Worm (Caenorhabditis elegans): Measurements from ENCODE around the gene C05D11.8.

C05D11.8 gene

DNA sequence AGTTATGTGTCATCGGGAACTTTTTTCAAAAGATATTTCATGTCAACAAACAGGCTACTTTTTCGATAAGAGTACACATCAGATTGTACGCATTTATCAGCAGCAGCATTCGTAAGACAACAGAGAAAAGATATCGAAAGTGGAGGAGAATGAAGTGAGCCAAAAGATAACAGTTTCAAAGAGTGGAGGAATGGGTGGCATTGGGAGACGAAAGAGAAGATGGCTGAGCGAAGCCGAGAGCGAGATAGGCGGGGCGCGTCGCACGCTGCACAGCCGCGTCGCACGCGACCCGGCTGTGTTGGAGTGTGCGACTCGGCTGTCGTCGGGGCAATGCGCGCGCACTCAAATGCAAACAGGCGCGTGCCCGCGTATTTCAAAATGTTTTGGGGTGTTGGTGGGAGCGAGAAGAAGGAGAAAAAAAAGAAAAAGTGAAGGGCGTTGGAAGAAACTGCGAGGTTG lies 37.0 kb upstream of the C05D11.8 start (continued):
- TF ChIP-seq madf-5 (GFP tag; IDR thresholded peaks at IDR 0.05) (no peak), hlh-30 (tag; optimal IDR thresholded peaks at IDR 0.05; ENCODE audit: insufficient read depth) (peak; percentile 95), nhr-237 (tag; optimal IDR thresholded peaks at IDR 0.05) (no peak), egl-43 (GFP tag; IDR thresholded peaks at IDR 0.05) (peak; percentile 93), Y48G9A.11 (GFP tag; IDR thresholded peaks at IDR 0.05) (peak; percentile 40; the same call in 1 of the 2 replicates), snpc-1.2 (GFP tag; IDR thresholded peaks at IDR 0.05) (peak; percentile 77), F26F4.8 (GFP tag; conservative IDR thresholded peaks at IDR 0.05) (no peak), ceh-62 (tag; optimal IDR thresholded peaks at IDR 0.05) (no peak), lin-29 (GFP tag; IDR thresholded peaks at IDR 0.05) (no peak; the same call in 1 of the 2 replicates), hlh-11 (tag; optimal IDR thresholded peaks at IDR 0.05) (peak; percentile 97), unc-130 (GFP tag; optimal IDR thresholded peaks at IDR 0.05) (peak; percentile 7), lim-7 (GFP tag; IDR thresholded peaks at IDR 0.05) (no peak), duxl-1 (tag; optimal IDR thresholded peaks at IDR 0.05; ENCODE audit: poor library complexity) (peak; percentile 60), snpc-4 (tag; optimal IDR thresholded peaks at IDR 0.05) (no peak), nhr-11 (tag; optimal IDR thresholded peaks at IDR 0.05) (peak; percentile 60), vab-7 (GFP tag; IDR thresholded peaks at IDR 0.05) (peak; percentile 68), Y75B8A.6 (GFP tag; IDR thresholded peaks at IDR 0.05) (0 out of 2 replicates have a peak, but pooled peaks have one; percentile 54), zip-11 (GFP tag; IDR thresholded peaks at IDR 0.05) (no peak), dmd-9 (GFP tag; IDR thresholded peaks at IDR 0.05) (no peak), pha-4 (GFP tag; IDR thresholded peaks at IDR 0.05) (no peak; the same call in none of the 2 replicates), pha-4 (tag; optimal IDR thresholded peaks at IDR 0.05) (peak; percentile 84), tra-1 (GFP tag; IDR thresholded peaks at IDR 0.05) (peak; percentile 95), spr-3 (GFP tag; optimal IDR thresholded peaks at IDR 0.05) (peak; percentile 71), ceh-82 (tag; optimal IDR thresholded peaks at IDR 0.05) (no peak), mes-2 (tag; optimal IDR thresholded peaks at IDR 0.05; ENCODE audit: poor library complexity, severe bottlenecking) (peak; percentile 71), R02D3.7 (tag; optimal IDR thresholded peaks at IDR 0.05) (no peak), D1046.2 (GFP tag; IDR thresholded peaks at IDR 0.05) (peak; percentile 89), lin-39 (tag; optimal IDR thresholded peaks at IDR 0.05) (no peak), F37D6.2 (tag; optimal IDR thresholded peaks at IDR 0.05) (peak; percentile 47), nhr-25 (tag; optimal IDR thresholded peaks at IDR 0.05; ENCODE audit: borderline replicate concordance, insufficient read depth) (peak; percentile 51), daf-19 (GFP tag; conservative IDR thresholded peaks at IDR 0.05) (no peak), nhr-48 (tag; optimal IDR thresholded peaks at IDR 0.05) (peak; percentile 89)

ce11 chrIII:6463679-6464078 lies 36.6 kb upstream of the C05D11.8 start, which contains the start of gene dlc-1:
Gene dlc-1, minus strand, starts transcription at chrIII:6463779.
- TF ChIP-seq madf-5 (GFP tag; IDR thresholded peaks at IDR 0.05) (no peak), zip-11 (GFP tag; IDR thresholded peaks at IDR 0.05) (no peak), T20F7.1 (GFP tag; optimal IDR thresholded peaks at IDR 0.05) (no peak), zfp-3 (GFP tag; conservative IDR thresholded peaks at IDR 0.05) (0 out of 2 replicates have a peak, but pooled peaks have one; percentile 2), snpc-1.2 (GFP tag; IDR thresholded peaks at IDR 0.05) (no peak)

DNA sequence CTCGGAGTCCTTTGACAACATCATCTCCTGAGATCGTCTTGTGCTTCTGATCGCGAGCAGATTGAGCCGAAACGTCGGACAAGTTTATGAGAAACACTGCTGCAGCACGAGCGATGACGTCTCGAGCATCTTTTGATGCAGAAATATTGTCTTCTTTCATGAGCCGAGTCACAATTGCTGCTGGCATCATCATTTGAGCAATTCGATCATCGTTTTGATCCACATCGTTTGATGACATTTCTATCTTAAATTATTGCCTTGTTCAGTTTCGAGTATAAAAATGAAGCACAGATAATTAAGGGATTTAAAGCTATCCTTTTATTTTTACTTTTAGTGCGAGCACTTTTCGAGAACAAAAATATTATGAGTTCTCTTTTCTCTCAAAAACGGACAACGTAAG lies 35.5 kb upstream of the C05D11.8 start, which contains the start of gene T26A5.8:
Gene T26A5.8 (minus strand): TSS at position 247 of the 400 bp plus-strand sequence.
- no peak for TF ChIP-seq arid-1 (GFP tag; conservative IDR thresholded peaks at IDR 0.05)
- no peak for TF ChIP-seq cey-2 (tag; optimal IDR thresholded peaks at IDR 0.05; ENCODE audit: borderline replicate concordance, insufficient read depth)
- TF ChIP-seq nhr-25 (tag; optimal IDR thresholded peaks at IDR 0.05; ENCODE audit: borderline replicate concordance, insufficient read depth): no peak
- peak in 1 of 2 experiments; percentile 53 for TF ChIP-seq lsy-2 (tag; optimal IDR thresholded peaks at IDR 0.05)
- TF ChIP-seq ceh-28 (tag; optimal IDR thresholded peaks at IDR 0.05): no peak
- TF ChIP-seq nhr-42 (GFP tag; IDR thresholded peaks at IDR 0.05): no peak
- TF ChIP-seq unc-130 (GFP tag; optimal IDR thresholded peaks at IDR 0.05): no peak
- TF ChIP-seq ces-1 (GFP tag; optimal IDR thresholded peaks at IDR 0.05): no peak
- no peak for TF ChIP-seq nhr-11 (tag; optimal IDR thresholded peaks at IDR 0.05)
- no peak for TF ChIP-seq dve-1 (tag; optimal IDR thresholded peaks at IDR 0.05; ENCODE audit: insufficient read depth)
- no peak for TF ChIP-seq attf-4 (tag; optimal IDR thresholded peaks at IDR 0.05)
- no peak for TF ChIP-seq daf-8 (GFP tag; IDR thresholded peaks at IDR 0.05)
- no peak for TF ChIP-seq aly-2 (tag; optimal IDR thresholded peaks at IDR 0.05)
- 0 out of 2 replicates have a peak, but pooled peaks have one; percentile 2 for TF ChIP-seq F44E2.7 (GFP tag; IDR thresholded peaks at IDR 0.05)
- TF ChIP-seq zip-2 (tag; optimal IDR thresholded peaks at IDR 0.05): no peak
- no peak for TF ChIP-seq egl-27 (tag; optimal IDR thresholded peaks at IDR 0.05)
- TF ChIP-seq ZK546.5 (tag; optimal IDR thresholded peaks at IDR 0.05): no peak
- no peak for TF ChIP-seq nhr-6 (tag; optimal IDR thresholded peaks at IDR 0.05)

Data from whole organism, L4 larva.